Fruit fly (Drosophila melanogaster) whole organism, embryonic: ENCODE results near the gene CG5790.
A peak's percentile ranks its signal among the peaks of the same experiment; 100 is the strongest.

Source experiments
- Abd-B ChIP-seq: fragments of 200-800 bp; sonication (Bioruptor generic); optimal IDR thresholded peaks from 2 replicates; lab custom pipeline; 2018; ENCODE audit warnings: missing biosample characterization, mild to moderate bottlenecking, missing genetic modification characterization, moderate library complexity
- BEAF-32 ChIP-seq: fragments of 200-800 bp; sonication (Bioruptor generic); optimal IDR thresholded peaks from 3 replicates; lab custom pipeline; 2017; ENCODE audit warnings: missing biosample characterization, missing genetic modification characterization, mild to moderate bottlenecking, moderate library complexity, missing genetic modification reagents
- Blimp-1 ChIP-seq: fragments of 200-800 bp; sonication (Bioruptor generic); optimal IDR thresholded peaks from 3 replicates; lab custom pipeline; 2018; ENCODE audit warnings: missing biosample characterization, missing genetic modification characterization, mild to moderate bottlenecking, moderate library complexity, missing genetic modification reagents
- CG10431 ChIP-seq: fragments of 200-800 bp; sonication (Bioruptor generic); optimal IDR thresholded peaks from 3 replicates; lab custom pipeline; 2018; ENCODE audit warnings: missing biosample characterization, mild to moderate bottlenecking, missing genetic modification characterization
- CG10959 ChIP-seq: fragments of 200-800 bp; sonication (Bioruptor generic); IDR thresholded peaks from 2 replicates; pipeline ENCODE4 v1.3.6; 2022; ENCODE audit warnings: missing biosample characterization, missing genetic modification characterization
- CG10979 ChIP-seq: fragments of 200-800 bp; sonication (Bioruptor generic); optimal IDR thresholded peaks from 2 replicates; lab custom pipeline; 2018; ENCODE audit warnings: missing biosample characterization, mild to moderate bottlenecking, missing genetic modification characterization, moderate library complexity
- CG11085 ChIP-seq: fragments of 200-800 bp; sonication (Bioruptor generic); IDR thresholded peaks from 2 replicates; pipeline ENCODE4 v1.3.6; 2022; ENCODE audit warnings: missing biosample characterization, missing genetic modification characterization
- CG11560 ChIP-seq: fragments of 200-800 bp; sonication (Bioruptor generic); IDR thresholded peaks from 3 replicates; pipeline ENCODE4 v1.3.6; 2022; ENCODE audit warnings: missing biosample characterization, missing genetic modification characterization
- CG12071 ChIP-seq: fragments of 200-800 bp; sonication (Bioruptor generic); optimal IDR thresholded peaks from 3 replicates; lab custom pipeline; 2018; ENCODE audit warnings: missing biosample characterization, mild to moderate bottlenecking, missing genetic modification characterization
- CG12659 ChIP-seq: fragments of 200-800 bp; sonication (Bioruptor generic); optimal IDR thresholded peaks from 3 replicates; lab custom pipeline; 2017; ENCODE audit warnings: mild to moderate bottlenecking, missing biosample characterization, missing genetic modification reagents, missing genetic modification characterization
- CG14441 ChIP-seq: fragments of 200-800 bp; sonication (Bioruptor generic); IDR thresholded peaks from 2 replicates; pipeline ENCODE4 v1.3.6; 2022; ENCODE audit warnings: missing biosample characterization, missing genetic modification characterization
- CG15479 ChIP-seq: fragments of 200-800 bp; sonication (Bioruptor generic); optimal IDR thresholded peaks from 3 replicates; lab custom pipeline; 2019; ENCODE audit warnings: missing biosample characterization, mild to moderate bottlenecking, missing genetic modification characterization, moderate library complexity
- CG16863 ChIP-seq: fragments of 200-800 bp; sonication (Bioruptor generic); optimal IDR thresholded peaks from 3 replicates; lab custom pipeline; 2016; ENCODE audit warnings: missing biosample characterization, missing genetic modification characterization
- CG17361 ChIP-seq: fragments of 200-800 bp; sonication (Bioruptor generic); IDR thresholded peaks from 3 replicates; pipeline ENCODE4 v1.3.6; 2022; ENCODE audit warnings: missing biosample characterization, missing genetic modification characterization
- CG17912 ChIP-seq: fragments of 200-800 bp; sonication (Bioruptor generic); optimal IDR thresholded peaks from 2 replicates; lab custom pipeline; 2018; ENCODE audit warnings: missing biosample characterization, mild to moderate bottlenecking, missing genetic modification characterization
- CG2120 ChIP-seq: fragments of 200-800 bp; sonication (Bioruptor generic); optimal IDR thresholded peaks from 3 replicates; lab custom pipeline; 2016; ENCODE audit warnings: missing biosample characterization, missing genetic modification characterization
- CG2712 ChIP-seq: fragments of 200-800 bp; optimal IDR thresholded peaks from 3 replicates; lab custom pipeline; 2019; ENCODE audit warnings: missing biosample characterization, mild to moderate bottlenecking, missing genetic modification characterization, moderate library complexity
- CG4424 ChIP-seq: fragments of 200-800 bp; sonication (Bioruptor generic); optimal IDR thresholded peaks from 3 replicates; lab custom pipeline; 2016; ENCODE audit warnings: missing biosample characterization, missing genetic modification characterization
- CG5245 ChIP-seq: fragments of 200-800 bp; sonication (Bioruptor generic); optimal IDR thresholded peaks from 3 replicates; lab custom pipeline; 2016; ENCODE audit warnings: missing biosample characterization, missing genetic modification characterization
- CG8765 ChIP-seq: fragments of 200-800 bp; sonication (Bioruptor generic); IDR thresholded peaks from 2 replicates; pipeline ENCODE4 v1.3.6; 2022; ENCODE audit warnings: missing biosample characterization, missing genetic modification characterization
- CG9727 ChIP-seq: fragments of 200-800 bp; sonication (Bioruptor generic); optimal IDR thresholded peaks from 3 replicates; lab custom pipeline; 2017; ENCODE audit warnings: missing biosample characterization, mild to moderate bottlenecking, missing genetic modification characterization
- CHES-1-like ChIP-seq: fragments of 200-800 bp; sonication (Bioruptor generic); optimal IDR thresholded peaks from 2 replicates; lab custom pipeline; 2016; ENCODE audit warnings: missing biosample characterization, missing genetic modification characterization
- CTCF ChIP-seq: fragments of 200-800 bp; sonication (Bioruptor generic); optimal IDR thresholded peaks from 2 replicates; lab custom pipeline; 2017; ENCODE audit warnings: missing biosample characterization, mild to moderate bottlenecking, missing genetic modification characterization, moderate library complexity
- CrebB ChIP-seq: fragments of 200-800 bp; sonication (Bioruptor generic); optimal IDR thresholded peaks from 3 replicates; lab custom pipeline; 2018; ENCODE audit warnings: missing biosample characterization, mild to moderate bottlenecking, missing genetic modification characterization
- E2f1 ChIP-seq: fragments of 200-800 bp; sonication (Bioruptor generic); IDR thresholded peaks from 2 replicates; pipeline ENCODE4 v1.3.6; 2022; ENCODE audit warnings: missing biosample characterization, missing genetic modification characterization
- ERR ChIP-seq: fragments of 200-800 bp; sonication (Bioruptor generic); optimal IDR thresholded peaks from 2 replicates; lab custom pipeline; 2016; ENCODE audit warnings: missing biosample characterization, missing genetic modification characterization
- Ets65A ChIP-seq: fragments of 200-800 bp; sonication (Bioruptor generic); peaks from one replicate; lab custom pipeline; 2016; ENCODE audit warnings: missing biosample characterization, missing genetic modification characterization
- Fer3 ChIP-seq: fragments of 200-800 bp; sonication (Bioruptor generic); optimal IDR thresholded peaks from 2 replicates; lab custom pipeline; 2018; ENCODE audit warnings: missing biosample characterization, mild to moderate bottlenecking, missing genetic modification characterization, moderate library complexity
- H15 ChIP-seq: fragments of 200-800 bp; sonication (Bioruptor generic); IDR thresholded peaks from 3 replicates; pipeline ENCODE4 v1.3.6; 2022; ENCODE audit warnings: missing biosample characterization, missing genetic modification characterization
- Hsf ChIP-seq: fragments of 200-800 bp; sonication (Bioruptor generic); optimal IDR thresholded peaks from 3 replicates; lab custom pipeline; 2016; ENCODE audit warnings: missing biosample characterization, missing genetic modification characterization
- Oli ChIP-seq: fragments of 200-800 bp; sonication (Bioruptor generic); optimal IDR thresholded peaks from 2 replicates; lab custom pipeline; 2018; ENCODE audit warnings: missing biosample characterization, mild to moderate bottlenecking, missing genetic modification characterization, moderate library complexity
- Xbp1 ChIP-seq: fragments of 200-800 bp; sonication (Bioruptor generic); optimal IDR thresholded peaks from 3 replicates; lab custom pipeline; 2016; ENCODE audit warnings: missing biosample characterization, mild to moderate bottlenecking, missing genetic modification characterization
- dan ChIP-seq: fragments of 200-800 bp; sonication (Bioruptor generic); IDR thresholded peaks from 2 replicates; pipeline ENCODE4 v1.3.6; 2022; ENCODE audit warnings: missing biosample characterization, missing genetic modification characterization
- ewg ChIP-seq: fragments of 200-800 bp; sonication (Bioruptor generic); optimal IDR thresholded peaks from 3 replicates; lab custom pipeline; 2017; ENCODE audit warnings: mild to moderate bottlenecking, missing biosample characterization, missing genetic modification reagents, missing genetic modification characterization
- fd3F ChIP-seq: fragments of 200-800 bp; sonication (Bioruptor generic); optimal IDR thresholded peaks from 2 replicates; lab custom pipeline; 2018; ENCODE audit warnings: missing biosample characterization, mild to moderate bottlenecking, missing genetic modification characterization, moderate library complexity
- gem ChIP-seq: fragments of 200-800 bp; sonication (Bioruptor generic); optimal IDR thresholded peaks from 2 replicates; lab custom pipeline; 2019; ENCODE audit warnings: missing biosample characterization, mild to moderate bottlenecking, missing genetic modification characterization, moderate library complexity
- hth ChIP-seq: fragments of >200 bp; optimal IDR thresholded peaks from 2 replicates; lab custom pipeline; 2017; ENCODE audit warnings: inconsistent platforms
- lola ChIP-seq, 3 experiments: fragments of >200 bp in 2 of 3; fragments of 200-800 bp in 1 of 3; sonication (Bioruptor generic) in 1 of 3; optimal IDR thresholded peaks; 2 replicates each; lab custom pipeline; 2017 to 2019; ENCODE audit warnings: missing biosample characterization in 3 of 3, missing genetic modification characterization in 3 of 3, mild to moderate bottlenecking in 1 of 3, moderate library complexity in 1 of 3
- mam ChIP-seq: fragments of 200-800 bp; sonication (Bioruptor generic); optimal IDR thresholded peaks from 3 replicates; lab custom pipeline; 2016; ENCODE audit warnings: missing biosample characterization, missing genetic modification characterization
- pan ChIP-seq, 4 experiments: fragments of >200 bp in 3 of 4; fragments of 200-800 bp in 1 of 4; sonication (Bioruptor generic) in 1 of 4; optimal IDR thresholded peaks in 3 of 4; IDR thresholded peaks in 1 of 4; 2 replicates each; pipeline versions ENCODE4 v1.3.6 to Lab custom; 2017 to 2022; ENCODE audit warnings: missing biosample characterization in 2 of 4, missing genetic modification characterization in 2 of 4, mixed read lengths in 1 of 4
- pita ChIP-seq: fragments of 200-800 bp; sonication (Bioruptor generic); optimal IDR thresholded peaks from 2 replicates; lab custom pipeline; 2017; ENCODE audit warnings: missing biosample characterization, mild to moderate bottlenecking, missing genetic modification characterization
- rib ChIP-seq: fragments of 200-800 bp; sonication (Bioruptor generic); IDR thresholded peaks from 2 replicates; pipeline ENCODE4 v1.3.6; 2022; ENCODE audit warnings: missing biosample characterization, missing genetic modification characterization
- ro ChIP-seq: fragments of 200-800 bp; sonication (Bioruptor generic); IDR thresholded peaks from 2 replicates; pipeline ENCODE4 v1.3.6; 2022; ENCODE audit warnings: missing biosample characterization, missing genetic modification characterization
- slbo ChIP-seq: fragments of 200-800 bp; sonication (Bioruptor generic); IDR thresholded peaks from 2 replicates; pipeline ENCODE4 v1.3.6; 2022; ENCODE audit warnings: missing biosample characterization, missing genetic modification characterization
- stc ChIP-seq: fragments of 200-800 bp; sonication (Bioruptor generic); IDR thresholded peaks from 2 replicates; pipeline ENCODE4 v1.3.6; 2022; ENCODE audit warnings: missing biosample characterization, missing genetic modification characterization
- sug ChIP-seq: fragments of 200-800 bp; optimal IDR thresholded peaks from 2 replicates; lab custom pipeline; 2019; ENCODE audit warnings: missing biosample characterization, mild to moderate bottlenecking, missing genetic modification characterization, moderate library complexity
- ttk ChIP-seq: fragments of 200-800 bp; sonication (Bioruptor generic); IDR thresholded peaks from 2 replicates; pipeline ENCODE4 v2.1.2; 2022; ENCODE audit warnings: missing biosample characterization, missing genetic modification characterization
- usp ChIP-seq: fragments of >200 bp; optimal IDR thresholded peaks from 2 replicates; lab custom pipeline; 2017; ENCODE audit warnings: missing biosample characterization, missing genetic modification characterization
- vfl ChIP-seq: fragments of 200-800 bp; sonication (Bioruptor generic); optimal IDR thresholded peaks from 2 replicates; lab custom pipeline; 2016; ENCODE audit warnings: missing biosample characterization, missing genetic modification characterization

CG5790 gene

dm6 chr2L:18294421-18294890 lies at the start of gene CG5790:
Gene CG5790, plus strand, starts transcription at chr2L:18294840.
- TF ChIP-seq Ets65A (GFP tag; lab: Kevin White, UChicago) (peak; percentile 55), CTCF (GFP tag; lab: Kevin White, UChicago) (peak; percentile 81), usp (GFP tag; lab: Kevin White, UChicago) (no peak)

- TF ChIP-seq CG2712 (tag; lab: Kevin White, UChicago) (no peak), ewg (GFP tag; lab: Kevin White, UChicago) (no peak), sug (tag; lab: Kevin White, UChicago) (no peak), CG16863 (no peak), hth (no peak), CG17912 (no peak), Blimp-1 (GFP tag; lab: Kevin White, UChicago) (no peak)
Observed at dm6 chr2L:18257878-18258277, 36.8 kb upstream of the CG5790 start, which contains the start of gene CG31788. Gene CG31788, minus strand, starts transcription at chr2L:18257978.

- TF ChIP-seq CG14441 (GFP tag; lab: Robert Waterston, UW), result no peak
- TF ChIP-seq lola (GFP tag; optimal IDR thresholded peaks at IDR 0.05; lab: Kevin White, UChicago), result no peak
- TF ChIP-seq ERR (GFP tag; lab: Kevin White, UChicago), result no peak
- no peak for TF ChIP-seq E2f1 (GFP tag; lab: Robert Waterston, UW)
- 0 out of 2 replicates have a peak, but pooled peaks have one; percentile 21 for TF ChIP-seq slbo (GFP tag; lab: Robert Waterston, UW)
- no peak for TF ChIP-seq CG15479
- no peak for TF ChIP-seq CG5245 (GFP tag; lab: Kevin White, UChicago)
- no peak for TF ChIP-seq pan (optimal IDR thresholded peaks at IDR 0.05; lab: Kevin White, UChicago)
- TF ChIP-seq pan (GFP tag; optimal IDR thresholded peaks at IDR 0.05 in 1 of 2, IDR thresholded peaks at IDR 0.05 in 1 of 2), result no peak
- no peak for TF ChIP-seq CG12659
- TF ChIP-seq CG10959 (GFP tag; lab: Robert Waterston, UW), result no peak
- TF ChIP-seq Xbp1 (GFP tag; lab: Kevin White, UChicago), result no peak
- TF ChIP-seq dan (GFP tag; lab: Robert Waterston, UW), result no peak
- no peak for TF ChIP-seq CG9727
- TF ChIP-seq Abd-B, result no peak
- no peak for TF ChIP-seq Hsf
- TF ChIP-seq gem (tag; lab: Kevin White, UChicago), result peak; percentile 44
- peak; percentile 28 for TF ChIP-seq Fer3 (tag; lab: Kevin White, UChicago)
- no peak for TF ChIP-seq CG17361 (GFP tag; lab: Robert Waterston, UW)
- no peak for TF ChIP-seq ro (GFP tag; lab: Robert Waterston, UW)
- no peak for TF ChIP-seq Oli (tag; lab: Kevin White, UChicago)
- no peak for TF ChIP-seq vfl (GFP tag; lab: Kevin White, UChicago)
- no peak for TF ChIP-seq ttk (GFP tag; lab: Robert Waterston, UW)
- TF ChIP-seq BEAF-32 (GFP tag; lab: Kevin White, UChicago), result no peak
- TF ChIP-seq CG11560 (tag; lab: Robert Waterston, UW), result no peak
- peak; percentile 45 for TF ChIP-seq CG2120 (GFP tag; lab: Kevin White, UChicago)
- no peak for TF ChIP-seq CG10431 (GFP tag; lab: Kevin White, UChicago)
- peak; percentile 17 for TF ChIP-seq CG12071 (GFP tag; lab: Kevin White, UChicago)
- no peak for TF ChIP-seq CG8765 (GFP tag; lab: Robert Waterston, UW)
- no peak for TF ChIP-seq mam (GFP tag; lab: Kevin White, UChicago)
- no peak for TF ChIP-seq CHES-1-like (GFP tag; lab: Kevin White, UChicago)
- TF ChIP-seq CG10979 (tag; lab: Kevin White, UChicago), result no peak
- 0 out of 2 replicates have a peak, but pooled peaks have one; percentile 10 for TF ChIP-seq CG11085 (GFP tag; lab: Robert Waterston, UW)
- no peak for TF ChIP-seq stc
- no peak for TF ChIP-seq CG4424 (GFP tag; lab: Kevin White, UChicago)
- no peak for TF ChIP-seq pita
- TF ChIP-seq H15 (GFP tag; lab: Robert Waterston, UW), result no peak
- TF ChIP-seq rib, result no peak
- TF ChIP-seq CrebB (tag; lab: Kevin White, UChicago), result no peak
- no peak for TF ChIP-seq fd3F (GFP tag; lab: Kevin White, UChicago)
Observed at dm6 chr2L:18267815-18268214, 26.8 kb upstream of the CG5790 start.
